Worm (Caenorhabditis elegans) whole organism, L4 larva: ENCODE measurements around the gene nhr-14.

Source experiments
- F10B5.3 ChIP-seq: sonication (generic microtip); optimal IDR thresholded peaks from 2 replicates; lab custom pipeline; 2016; ENCODE audit warnings: mild to moderate bottlenecking, missing genetic modification characterization, missing compliant biosample characterization
- F37D6.2 ChIP-seq: sonication (generic microtip); optimal IDR thresholded peaks from 2 replicates; lab custom pipeline; 2016; ENCODE audit warnings: mild to moderate bottlenecking, missing genetic modification characterization, missing compliant biosample characterization
- F44E2.7 ChIP-seq: fragments of 200-800 bp; sonication (Bioruptor generic); IDR thresholded peaks from 2 replicates; pipeline ENCODE4 v2.1.2; 2022; ENCODE audit warnings: missing genetic modification characterization, missing compliant biosample characterization
- R02D3.7 ChIP-seq: fragments of 150-350 bp; sonication (generic microtip); optimal IDR thresholded peaks from 3 replicates; lab custom pipeline; 2014; ENCODE audit warnings: missing biosample characterization, missing genetic modification characterization
- T20F7.1 ChIP-seq: fragments of 200-800 bp; sonication (Bioruptor generic); optimal IDR thresholded peaks from 2 replicates; lab custom pipeline; 2018; ENCODE audit warnings: mild to moderate bottlenecking, missing genetic modification characterization, missing compliant biosample characterization
- aha-1 ChIP-seq: fragments of 150-350 bp; peaks from one replicate; lab custom pipeline; 2014; ENCODE audit warnings: missing biosample characterization, missing genetic modification characterization
- ama-1 ChIP-seq: fragments of 150-350 bp; optimal IDR thresholded peaks from 2 replicates; lab custom pipeline; 2014; ENCODE audit warnings: inconsistent platforms, mixed read lengths
- ceh-32 ChIP-seq: sonication (generic microtip); optimal IDR thresholded peaks from 2 replicates; lab custom pipeline; 2016; ENCODE audit warnings: mild to moderate bottlenecking, missing genetic modification characterization, missing compliant biosample characterization; ENCODE audit not compliant: poor library complexity
- ceh-44 ChIP-seq: fragments of 200-800 bp; sonication (Bioruptor generic); IDR thresholded peaks from 2 replicates; pipeline ENCODE4 v1.3.6; 2022; ENCODE audit warnings: missing genetic modification reagents, missing genetic modification characterization, missing compliant biosample characterization
- cey-2 ChIP-seq: sonication (generic microtip); optimal IDR thresholded peaks from 3 replicates; lab custom pipeline; 2017; ENCODE audit warnings: missing genetic modification characterization, mild to moderate bottlenecking, missing compliant biosample characterization, antibody characterized with exemption, borderline replicate concordance; ENCODE audit not compliant: insufficient read depth
- daf-16 ChIP-seq, 3 experiments: sonication (generic microtip); optimal IDR thresholded peaks; 2 replicates each; lab custom pipeline; 2016 to 2017; ENCODE audit warnings: missing genetic modification characterization in 3 of 3, missing genetic modification reagents in 3 of 3, mild to moderate bottlenecking in 2 of 3, missing compliant biosample characterization in 2 of 3, missing biosample characterization in 1 of 3, moderate library complexity in 1 of 3
- dmd-6 ChIP-seq: fragments of 200-800 bp; sonication (Bioruptor generic); IDR thresholded peaks from 2 replicates; pipeline ENCODE4 v1.3.6; 2022; ENCODE audit warnings: missing genetic modification reagents, missing genetic modification characterization, missing compliant biosample characterization
- dpl-1 ChIP-seq: fragments of 150-350 bp; optimal IDR thresholded peaks from 2 replicates; lab custom pipeline; 2014; ENCODE audit warnings: missing biosample characterization, missing genetic modification reagents, missing genetic modification characterization
- dve-1 ChIP-seq: sonication (generic microtip); optimal IDR thresholded peaks from 2 replicates; lab custom pipeline; 2017; ENCODE audit warnings: antibody characterized with exemption, mild to moderate bottlenecking, missing genetic modification characterization, missing compliant biosample characterization; ENCODE audit not compliant: insufficient read depth
- hif-1 ChIP-seq, 2 experiments: sonication (generic microtip); optimal IDR thresholded peaks; 2 replicates each; lab custom pipeline; 2016 to 2017; ENCODE audit warnings: missing compliant biosample characterization in 2 of 2, missing genetic modification characterization in 2 of 2, missing genetic modification reagents in 2 of 2, missing genotype in 2 of 2, mild to moderate bottlenecking in 1 of 2
- hlh-11 ChIP-seq: fragments of 200-800 bp; sonication (Bioruptor generic); optimal IDR thresholded peaks from 2 replicates; lab custom pipeline; 2018; ENCODE audit warnings: mild to moderate bottlenecking, missing genetic modification characterization, missing compliant biosample characterization
- hlh-30 ChIP-seq: sonication (generic microtip); optimal IDR thresholded peaks from 2 replicates; lab custom pipeline; 2017; ENCODE audit warnings: antibody characterized with exemption, mild to moderate bottlenecking, missing genetic modification characterization, missing compliant biosample characterization; ENCODE audit not compliant: insufficient read depth
- jun-1 ChIP-seq: fragments of 150-350 bp; optimal IDR thresholded peaks from 2 replicates; lab custom pipeline; 2014; ENCODE audit warnings: missing biosample characterization, missing genetic modification reagents, missing genetic modification characterization
- mdl-1 ChIP-seq, 2 experiments: fragments of 150-350 bp in 1 of 2; sonication (generic microtip) in 1 of 2; optimal IDR thresholded peaks; 2 replicates each; lab custom pipeline; 2014 to 2017; ENCODE audit warnings: missing biosample characterization in 2 of 2, missing genetic modification characterization in 2 of 2
- mep-1 ChIP-seq: fragments of 150-350 bp; sonication (generic microtip); optimal IDR thresholded peaks from 3 replicates; lab custom pipeline; 2014; ENCODE audit warnings: missing biosample characterization, missing genetic modification characterization
- mes-2 ChIP-seq: sonication (generic microtip); optimal IDR thresholded peaks from 2 replicates; lab custom pipeline; 2016; ENCODE audit warnings: missing genotype, mild to moderate bottlenecking, missing genetic modification characterization, missing compliant biosample characterization; ENCODE audit not compliant: poor library complexity, severe bottlenecking
- mxl-2 ChIP-seq: fragments of 200-800 bp; sonication (Bioruptor generic); conservative IDR thresholded peaks from 2 replicates; pipeline ENCODE4 v1.3.6; 2022; ENCODE audit warnings: missing genetic modification reagents, missing genetic modification characterization, missing compliant biosample characterization
- mxl-3 ChIP-seq: fragments of 200-800 bp; sonication (Bioruptor generic); optimal IDR thresholded peaks from 2 replicates; lab custom pipeline; 2018; ENCODE audit warnings: mild to moderate bottlenecking, missing genetic modification characterization, missing compliant biosample characterization
- nhr-102 ChIP-seq: sonication (generic microtip); optimal IDR thresholded peaks from 2 replicates; lab custom pipeline; 2016; ENCODE audit warnings: mild to moderate bottlenecking, missing genetic modification characterization, moderate library complexity, missing compliant biosample characterization
- nhr-28 ChIP-seq: fragments of 150-350 bp; optimal IDR thresholded peaks from 2 replicates; lab custom pipeline; 2014; ENCODE audit warnings: missing biosample characterization, missing genetic modification characterization
- nhr-48 ChIP-seq: sonication (generic microtip); optimal IDR thresholded peaks from 2 replicates; lab custom pipeline; 2016; ENCODE audit warnings: mild to moderate bottlenecking, missing genetic modification characterization, missing compliant biosample characterization
- php-3 ChIP-seq: fragments of 200-800 bp; sonication (Bioruptor generic); IDR thresholded peaks from 2 replicates; pipeline ENCODE4 v1.3.6; 2022; ENCODE audit warnings: missing genetic modification reagents, missing genetic modification characterization, missing compliant biosample characterization
- snpc-4 ChIP-seq: fragments of 150-350 bp; optimal IDR thresholded peaks from 2 replicates; lab custom pipeline; 2014; ENCODE audit warnings: missing biosample characterization, missing genetic modification characterization
- tag-97 ChIP-seq: fragments of 200-800 bp; sonication (Bioruptor generic); IDR thresholded peaks from 2 replicates; pipeline ENCODE4 v1.3.6; 2022; ENCODE audit warnings: missing genetic modification characterization, missing compliant biosample characterization
- tra-1 ChIP-seq: fragments of 200-800 bp; sonication (Bioruptor generic); IDR thresholded peaks from 2 replicates; pipeline ENCODE4 v1.3.6; 2022; ENCODE audit warnings: missing genetic modification reagents, missing genetic modification characterization, missing compliant biosample characterization
- unc-39 ChIP-seq: sonication (generic microtip); optimal IDR thresholded peaks from 2 replicates; lab custom pipeline; 2017; ENCODE audit warnings: missing biosample characterization, missing genetic modification characterization
- unc-62 ChIP-seq, 3 experiments: fragments of 150-350 bp in 1 of 3; sonication (generic microtip); optimal IDR thresholded peaks in 2 of 3; peaks in 1 of 3; 1 replicate in 1 of 3; 2 replicates in 2 of 3; lab custom pipeline; 2014 to 2017; ENCODE audit warnings: missing biosample characterization in 3 of 3, missing genetic modification characterization in 3 of 3, missing genetic modification reagents in 3 of 3, missing genotype in 1 of 3
- zip-11 ChIP-seq: fragments of 200-800 bp; sonication (Bioruptor generic); IDR thresholded peaks from 2 replicates; pipeline ENCODE4 v1.3.6; 2022; ENCODE audit warnings: missing genetic modification characterization, missing compliant biosample characterization
- ztf-7 ChIP-seq: fragments of 150-350 bp; optimal IDR thresholded peaks from 2 replicates; lab custom pipeline; 2014; ENCODE audit warnings: missing biosample characterization, missing genetic modification characterization

Gene nhr-14

ce11 chrX:8455590-8456166, 20.3 kb downstream of the nhr-14 start, which contains the start of gene dpy-6:
dpy-6 (minus strand) TSS chrX:8455640.
- no peak for TF ChIP-seq hif-1 (tag; optimal IDR thresholded peaks at IDR 0.05; lab: Kevin White, UChicago)
- no peak for TF ChIP-seq F10B5.3 (tag; lab: Kevin White, UChicago)
- no peak for TF ChIP-seq jun-1 (tag; lab: Kevin White, UChicago)
- TF ChIP-seq tag-97 = no peak
- TF ChIP-seq cey-2 = no peak
- TF ChIP-seq nhr-28 = peak; percentile 8
- TF ChIP-seq ceh-44 (GFP tag; lab: Robert Waterston, UW) = no peak
- TF ChIP-seq T20F7.1 (GFP tag; lab: Kevin White, UChicago) = no peak
- TF ChIP-seq unc-62 (GFP tag; optimal IDR thresholded peaks at IDR 0.05 in 1 of 2; lab: Kevin White, UChicago) = peak in 1 of 2 experiments; percentile 29
- TF ChIP-seq unc-62 (tag; optimal IDR thresholded peaks at IDR 0.05; lab: Kevin White, UChicago) = no peak

- TF ChIP-seq unc-62 (GFP tag; optimal IDR thresholded peaks at IDR 0.05 in 1 of 2; lab: Kevin White, UChicago) (peak in 1 of 2 experiments; percentile 57), unc-62 (tag; optimal IDR thresholded peaks at IDR 0.05; lab: Kevin White, UChicago) (no peak), F37D6.2 (no peak)
- TF ChIP-seq, all 104 proteins: peak for 1
These were observed 29.9 kb downstream of the nhr-14 start, which contains the start of gene F16F9.1 for ce11 chrX:8446108-8446507. F16F9.1 (plus strand) TSS chrX:8446408.

- peak in 1 of 2 experiments; percentile 63 for TF ChIP-seq unc-62 (GFP tag; optimal IDR thresholded peaks at IDR 0.05 in 1 of 2; lab: Kevin White, UChicago)
- TF ChIP-seq unc-62 (tag; optimal IDR thresholded peaks at IDR 0.05; lab: Kevin White, UChicago) = no peak
- no peak for TF ChIP-seq mes-2 (tag; lab: Kevin White, UChicago)
- TF ChIP-seq, all 104 proteins: peak for 1
These were observed 31.1 kb downstream of the nhr-14 start for ce11 chrX:8444922-8445321.

ce11 chrX:8440001-8440735, 35.8 kb downstream of the nhr-14 start:
- peak; percentile 47 for TF ChIP-seq nhr-28
- no peak for TF ChIP-seq R02D3.7
- peak; percentile 23 for TF ChIP-seq aha-1 (tag; lab: Kevin White, UChicago)
- TF ChIP-seq tag-97 = no peak
- no peak for TF ChIP-seq mep-1 (tag; lab: Kevin White, UChicago)
- TF ChIP-seq ama-1 (lab: Kevin White, UChicago) = no peak
- TF ChIP-seq cey-2 = no peak
- TF ChIP-seq F44E2.7 (GFP tag; lab: Robert Waterston, UW) = no peak
- TF ChIP-seq unc-39 = no peak
- no peak for TF ChIP-seq dpl-1
- no peak for TF ChIP-seq snpc-4 (tag; lab: Kevin White, UChicago)
- TF ChIP-seq nhr-48 (tag; lab: Kevin White, UChicago) = peak; percentile 45
- peak; percentile 75 for TF ChIP-seq hlh-11 (tag; lab: Kevin White, UChicago)
- peak; percentile 53 for TF ChIP-seq dve-1 (tag; lab: Kevin White, UChicago)
- 0 out of 2 replicates have a peak, but pooled peaks have one; percentile 40 for TF ChIP-seq tra-1 (GFP tag; lab: Robert Waterston, UW)
- 0 out of 2 replicates have a peak, but pooled peaks have one; percentile 37 for TF ChIP-seq php-3 (GFP tag; lab: Robert Waterston, UW)
- peak; percentile 75 for TF ChIP-seq dmd-6 (GFP tag; lab: Robert Waterston, UW)
- peak; percentile 14 for TF ChIP-seq mxl-3 (GFP tag; lab: Kevin White, UChicago)
- no peak for TF ChIP-seq jun-1 (tag; lab: Kevin White, UChicago)
- TF ChIP-seq zip-11 (GFP tag; lab: Robert Waterston, UW) = no peak
- TF ChIP-seq ztf-7 (tag; lab: Kevin White, UChicago) = no peak
- TF ChIP-seq mdl-1 (tag; optimal IDR thresholded peaks at IDR 0.05; lab: Kevin White, UChicago) = peak in 1 of 2 experiments; percentile 13
- TF ChIP-seq hlh-30 (tag; lab: Kevin White, UChicago) = peak; percentile 72
- no peak for TF ChIP-seq nhr-102
- TF ChIP-seq daf-16 (GFP tag; optimal IDR thresholded peaks at IDR 0.05; lab: Kevin White, UChicago) = peak in 1 of 2 experiments; percentile 69
- TF ChIP-seq daf-16 (tag; optimal IDR thresholded peaks at IDR 0.05; lab: Kevin White, UChicago) = peak; percentile 61
- no peak for TF ChIP-seq mxl-2 (GFP tag; lab: Robert Waterston, UW)
- no peak for TF ChIP-seq ceh-32 (tag; lab: Kevin White, UChicago)
